Fruit fly (Drosophila melanogaster) whole organism, embryonic: ENCODE data around the gene CG7896.

ENCODE experiments used
- Blimp-1 ChIP-seq: fragments of 200-800 bp; sonication (Bioruptor generic); optimal IDR thresholded peaks from 3 replicates; lab custom pipeline; 2018; ENCODE audit warnings: missing biosample characterization, missing genetic modification characterization, mild to moderate bottlenecking, moderate library complexity, missing genetic modification reagents
- Stat92E ChIP-seq, 3 experiments: fragments of >200 bp in 2 of 3; fragments of 200-800 bp in 1 of 3; sonication (Bioruptor generic) in 1 of 3; optimal IDR thresholded peaks; 2 replicates each; lab custom pipeline; 2017 to 2019; ENCODE audit warnings: missing biosample characterization in 3 of 3, missing genetic modification characterization in 3 of 3, mild to moderate bottlenecking in 1 of 3, moderate library complexity in 1 of 3
- chn ChIP-seq: fragments of 200-800 bp; sonication (Bioruptor generic); optimal IDR thresholded peaks from 2 replicates; lab custom pipeline; 2016; ENCODE audit warnings: missing biosample characterization, missing genetic modification characterization

DNA sequence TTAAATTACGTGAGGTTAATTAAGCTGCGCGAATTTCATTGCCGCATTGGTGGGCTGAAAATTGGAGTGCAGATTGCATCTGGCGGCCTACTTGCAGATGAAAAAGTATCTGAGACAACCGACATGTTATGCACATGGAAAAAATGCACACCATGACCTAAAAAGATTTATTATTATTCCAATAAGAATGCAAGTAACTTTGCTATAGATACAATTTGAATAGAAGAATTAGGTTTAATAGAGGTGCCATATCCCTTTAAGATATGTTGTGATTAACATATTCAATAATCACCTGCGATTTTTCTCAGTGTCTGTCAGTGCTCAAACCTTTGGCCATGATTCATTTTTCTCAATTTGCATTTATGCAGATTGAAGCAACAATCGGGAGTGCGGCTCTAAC, 1.7 kb upstream of the CG7896 start:
- TF ChIP-seq Blimp-1 (no peak), chn (GFP tag; lab: Kevin White, UChicago) (no peak), Stat92E (GFP tag; optimal IDR thresholded peaks at IDR 0.05; lab: Kevin White, UChicago) (no peak)
